Fruit fly (Drosophila melanogaster) whole organism, embryonic: ENCODE measurements around the gene CG14930.

ENCODE experiments used
- CG11456 ChIP-seq: fragments of 200-800 bp; sonication (Bioruptor generic); IDR thresholded peaks from 3 replicates; pipeline ENCODE4 v1.3.6; 2022; ENCODE audit warnings: missing biosample characterization, missing genetic modification characterization
- CG15514 ChIP-seq: fragments of 200-800 bp; sonication (Bioruptor generic); optimal IDR thresholded peaks from 3 replicates; lab custom pipeline; 2017; ENCODE audit warnings: missing biosample characterization, missing genetic modification characterization, mild to moderate bottlenecking, moderate library complexity, missing genetic modification reagents
- CG2199 ChIP-seq: fragments of 200-800 bp; sonication (Bioruptor generic); IDR thresholded peaks from 3 replicates; pipeline ENCODE4 v1.3.6; 2022; ENCODE audit warnings: missing biosample characterization, missing genetic modification characterization
- MTF-1 ChIP-seq: fragments of 200-800 bp; sonication (Bioruptor generic); optimal IDR thresholded peaks from 2 replicates; lab custom pipeline; 2018; ENCODE audit warnings: missing biosample characterization, mild to moderate bottlenecking, missing genetic modification characterization, borderline replicate concordance
- bbx ChIP-seq: fragments of 200-800 bp; sonication (Bioruptor generic); IDR thresholded peaks from 2 replicates; pipeline ENCODE4 v1.3.6; 2022; ENCODE audit warnings: missing biosample characterization, missing genetic modification characterization; ENCODE audit not compliant: partially characterized antibody
- h ChIP-seq: fragments of >200 bp; optimal IDR thresholded peaks from 2 replicates; lab custom pipeline; 2017
- p53 ChIP-seq: fragments of 200-800 bp; sonication (Bioruptor generic); optimal IDR thresholded peaks from 2 replicates; lab custom pipeline; 2016; ENCODE audit warnings: missing biosample characterization, missing genetic modification characterization
- sens ChIP-seq: fragments of 200-800 bp; sonication (Bioruptor generic); peaks from one replicate; lab custom pipeline; 2016; ENCODE audit warnings: missing biosample characterization, missing genetic modification characterization
- tx ChIP-seq: fragments of 200-800 bp; sonication (Bioruptor generic); optimal IDR thresholded peaks from 2 replicates; lab custom pipeline; 2016; ENCODE audit warnings: missing biosample characterization, missing genetic modification characterization
- z ChIP-seq: fragments of 200-800 bp; sonication (Bioruptor generic); IDR thresholded peaks from 3 replicates; pipeline ENCODE4 v1.3.6; 2022; ENCODE audit warnings: missing biosample characterization, missing genetic modification characterization

DNA sequence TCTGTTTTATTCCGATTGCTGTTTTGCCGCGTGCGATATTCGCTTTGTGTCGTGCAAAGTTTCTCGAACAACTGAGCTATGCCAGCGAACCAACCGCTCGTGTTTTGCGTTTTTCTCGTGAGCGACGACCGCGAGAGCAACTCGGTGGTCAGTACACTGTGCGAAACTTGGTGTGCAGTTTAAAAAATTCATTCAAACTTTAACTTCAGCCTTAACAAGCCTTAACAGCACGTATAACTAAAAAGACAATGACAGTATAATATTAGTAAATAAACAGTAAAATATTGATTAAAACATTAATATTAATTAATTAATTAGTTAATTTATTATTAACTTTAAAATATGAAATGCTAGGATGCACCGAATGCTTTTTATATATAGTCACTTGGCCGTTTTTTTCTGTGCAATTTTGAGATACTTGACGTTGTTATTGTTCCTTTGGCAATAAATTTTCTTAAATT is 7.1 kb upstream of the CG14930 start, which contains the start of gene CG31705:
- TF ChIP-seq bbx (GFP tag; lab: Robert Waterston, UW) (no peak), CG11456 (GFP tag; lab: Robert Waterston, UW) (0 out of 3 replicates have a peak, but pooled peaks have one; percentile 25), CG15514 (GFP tag; lab: Kevin White, UChicago) (peak; percentile 38), MTF-1 (GFP tag; lab: Kevin White, UChicago) (no peak), h (lab: Kevin White, UChicago) (no peak), p53 (GFP tag; lab: Kevin White, UChicago) (no peak), z (GFP tag; lab: Robert Waterston, UW) (no peak), sens (GFP tag; lab: Kevin White, UChicago) (peak; percentile 63), CG2199 (GFP tag; lab: Robert Waterston, UW) (no peak), tx (GFP tag; lab: Kevin White, UChicago) (no peak)
